Worm (Caenorhabditis elegans) whole organism, late embryonic: ENCODE results near the gene F08D12.4.

Source experiments
- K09A11.1 ChIP-seq: sonication (generic microtip); optimal IDR thresholded peaks from 2 replicates; lab custom pipeline; 2017; ENCODE audit warnings: antibody characterized with exemption, mild to moderate bottlenecking, missing genetic modification characterization, missing compliant biosample characterization; ENCODE audit not compliant: insufficient read depth
- ama-1 ChIP-seq: fragments of 150-350 bp; optimal IDR thresholded peaks from 2 replicates; lab custom pipeline; 2014
- ceh-14 ChIP-seq: sonication (generic microtip); optimal IDR thresholded peaks from 2 replicates; lab custom pipeline; 2016; ENCODE audit warnings: missing genotype, missing genetic modification characterization, missing compliant biosample characterization
- ceh-30 ChIP-seq: fragments of 150-350 bp; optimal IDR thresholded peaks from 2 replicates; lab custom pipeline; 2014; ENCODE audit warnings: missing biosample characterization, missing genetic modification characterization
- mec-3 ChIP-seq: sonication (generic microtip); optimal IDR thresholded peaks from 2 replicates; lab custom pipeline; 2016; ENCODE audit warnings: borderline replicate concordance, missing genetic modification characterization, missing compliant biosample characterization
- nhr-11 ChIP-seq: fragments of 150-350 bp; optimal IDR thresholded peaks from 2 replicates; lab custom pipeline; 2014; ENCODE audit warnings: missing biosample characterization, missing genetic modification characterization
- odd-2 ChIP-seq: sonication (generic microtip); optimal IDR thresholded peaks from 2 replicates; lab custom pipeline; 2017; ENCODE audit warnings: antibody characterized with exemption, mild to moderate bottlenecking, missing genetic modification characterization, missing compliant biosample characterization
- pat-9 ChIP-seq: fragments of 200-800 bp; sonication (Bioruptor generic); optimal IDR thresholded peaks from 2 replicates; lab custom pipeline; 2018; ENCODE audit warnings: mild to moderate bottlenecking, missing genetic modification characterization, moderate library complexity, missing compliant biosample characterization
- unc-42 ChIP-seq: sonication (generic microtip); optimal IDR thresholded peaks from 2 replicates; lab custom pipeline; 2016; ENCODE audit warnings: missing genotype, missing genetic modification characterization, missing compliant biosample characterization
- unc-86 ChIP-seq: sonication (generic microtip); optimal IDR thresholded peaks from 2 replicates; lab custom pipeline; 2016; ENCODE audit warnings: missing genetic modification characterization, missing compliant biosample characterization

DNA sequence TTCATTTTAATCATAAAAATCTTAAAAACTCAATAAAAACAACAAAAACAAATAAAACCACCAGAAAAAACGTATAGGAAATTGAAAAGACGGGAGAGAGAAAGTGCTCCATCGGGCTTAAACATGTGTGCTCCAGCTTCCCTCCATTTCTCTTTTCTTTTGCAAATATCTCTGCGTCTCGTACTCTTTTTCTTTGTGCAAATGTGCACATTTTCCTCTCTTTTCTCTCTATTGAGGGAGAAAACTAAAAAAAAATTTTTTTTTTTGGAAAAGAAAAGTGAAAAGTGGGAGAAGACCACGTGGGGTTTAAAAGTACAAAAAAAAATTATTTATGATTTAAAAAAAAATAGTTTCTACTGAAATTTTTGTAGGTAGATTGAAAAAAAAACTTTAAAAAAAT lies 26.3 kb downstream of the F08D12.4 start:
- TF ChIP-seq ceh-30 (tag; lab: Kevin White, UChicago) (no peak), nhr-11 (tag; lab: Kevin White, UChicago) (no peak), unc-86 (tag; lab: Kevin White, UChicago) (no peak), ama-1 (lab: Kevin White, UChicago) (no peak), pat-9 (tag; lab: Kevin White, UChicago) (no peak), odd-2 (no peak), mec-3 (no peak), unc-42 (tag; lab: Kevin White, UChicago) (no peak), ceh-14 (tag; lab: Kevin White, UChicago) (no peak), K09A11.1 (no peak)
